Fruit fly (Drosophila melanogaster): ENCODE data around the gene COX6AL2.
A peak's percentile ranks its signal among the peaks of the same experiment; 100 is the strongest.

COX6AL2 gene

DNA sequence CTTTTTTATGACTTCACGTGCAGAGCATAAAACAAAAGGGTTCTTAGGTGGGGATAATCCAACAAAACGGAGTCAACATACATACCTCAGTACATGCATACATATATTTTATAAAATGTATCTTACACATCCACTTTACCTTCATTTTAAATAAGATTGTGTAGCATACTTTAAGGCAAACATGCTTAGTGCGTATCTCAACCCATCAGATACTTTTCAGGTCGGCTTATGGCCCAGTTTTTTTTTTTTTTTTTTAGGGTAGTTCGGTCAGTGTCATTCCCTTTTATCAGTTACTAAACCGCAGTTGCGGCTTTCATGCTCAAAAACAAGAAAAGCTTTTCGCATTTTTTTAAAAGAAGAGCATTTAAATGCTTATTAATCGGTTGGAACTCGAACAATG, 22.0 kb downstream of the COX6AL2 start, which contains the start of gene NijB (continued):
- peak; percentile 23 for TF ChIP-seq Lhr (GFP tag; optimal IDR thresholded peaks at IDR 0.05)
- peak; percentile 71 for TF ChIP-seq sens (GFP tag)
- no peak for TF ChIP-seq hth (optimal IDR thresholded peaks at IDR 0.05)
- no peak for TF ChIP-seq Jarid2 (GFP tag; optimal IDR thresholded peaks at IDR 0.05)
- TF ChIP-seq CG4282 (GFP tag; optimal IDR thresholded peaks at IDR 0.05), result no peak
- TF ChIP-seq CG4820 (GFP tag; optimal IDR thresholded peaks at IDR 0.05), result no peak
- TF ChIP-seq CG15479 (GFP tag; optimal IDR thresholded peaks at IDR 0.05), result no peak
- TF ChIP-seq en (GFP tag; optimal IDR thresholded peaks at IDR 0.05), result no peak
- peak; percentile 3 for TF ChIP-seq CG8290 (GFP tag; optimal IDR thresholded peaks at IDR 0.05)
- peak in 1 of 2 experiments; percentile 8 for TF ChIP-seq CG8290 (tag; optimal IDR thresholded peaks at IDR 0.05)
- TF ChIP-seq sd (tag; optimal IDR thresholded peaks at IDR 0.05), result peak; percentile 30
- peak; percentile 80 for TF ChIP-seq Hr3 (GFP tag; optimal IDR thresholded peaks at IDR 0.05)
- no peak for TF ChIP-seq Sin3A (optimal IDR thresholded peaks at IDR 0.05)
- peak; percentile 4 for TF ChIP-seq sug (tag; optimal IDR thresholded peaks at IDR 0.05)
- TF ChIP-seq CG17359 (tag; optimal IDR thresholded peaks at IDR 0.05), result peak; percentile 63
- TF ChIP-seq E2f1 (GFP tag; IDR thresholded peaks at IDR 0.05), result no peak
- TF ChIP-seq CG10321 (GFP tag; IDR thresholded peaks at IDR 0.05), result no peak
- TF ChIP-seq E2f2 (GFP tag; IDR thresholded peaks at IDR 0.05), result peak; percentile 12; the same call in 1 of the 2 replicates
- TF ChIP-seq CG12236 (GFP tag; optimal IDR thresholded peaks at IDR 0.05), result no peak
- TF ChIP-seq Ssrp (tag; optimal IDR thresholded peaks at IDR 0.05), result no peak
- peak; percentile 85 for TF ChIP-seq sqz (GFP tag; optimal IDR thresholded peaks at IDR 0.05)
- TF ChIP-seq klu (GFP tag; IDR thresholded peaks at IDR 0.05), result no peak
- TF ChIP-seq CG1832 (GFP tag; optimal IDR thresholded peaks at IDR 0.05), result no peak
- 0 out of 4 replicates have a peak, but pooled peaks have one; percentile 30 for TF ChIP-seq chinmo (GFP tag; IDR thresholded peaks at IDR 0.05; ENCODE audit: partially characterized antibody)
- TF ChIP-seq ewg (GFP tag; optimal IDR thresholded peaks at IDR 0.05), result no peak
- peak; percentile 12 for TF ChIP-seq CG34376 (GFP tag; optimal IDR thresholded peaks at IDR 0.05)
- TF ChIP-seq Sox102F (GFP tag; optimal IDR thresholded peaks at IDR 0.05), result no peak
- TF ChIP-seq CG2199 (GFP tag; IDR thresholded peaks at IDR 0.05), result 0 out of 3 replicates have a peak, but pooled peaks have one; percentile 45
- no peak for TF ChIP-seq CG18619 (GFP tag; optimal IDR thresholded peaks at IDR 0.05)
- TF ChIP-seq Ets65A (GFP tag), result no peak
- TF ChIP-seq CG9932 (GFP tag; IDR thresholded peaks at IDR 0.05), result no peak
- no peak for TF ChIP-seq peb (GFP tag; IDR thresholded peaks at IDR 0.05)
- peak; percentile 61 for TF ChIP-seq pita (GFP tag; optimal IDR thresholded peaks at IDR 0.05)
- TF ChIP-seq HmgZ (tag; optimal IDR thresholded peaks at IDR 0.05), result peak; percentile 52
- peak; percentile 44 for TF ChIP-seq Med (GFP tag)
- peak in 1 of 2 experiments; percentile 60 for TF ChIP-seq Pdp1 (GFP tag; optimal IDR thresholded peaks at IDR 0.05)
- TF ChIP-seq CG14050 (GFP tag; IDR thresholded peaks at IDR 0.05), result no peak
- TF ChIP-seq CG17328 (GFP tag; IDR thresholded peaks at IDR 0.05), result no peak

DNA sequence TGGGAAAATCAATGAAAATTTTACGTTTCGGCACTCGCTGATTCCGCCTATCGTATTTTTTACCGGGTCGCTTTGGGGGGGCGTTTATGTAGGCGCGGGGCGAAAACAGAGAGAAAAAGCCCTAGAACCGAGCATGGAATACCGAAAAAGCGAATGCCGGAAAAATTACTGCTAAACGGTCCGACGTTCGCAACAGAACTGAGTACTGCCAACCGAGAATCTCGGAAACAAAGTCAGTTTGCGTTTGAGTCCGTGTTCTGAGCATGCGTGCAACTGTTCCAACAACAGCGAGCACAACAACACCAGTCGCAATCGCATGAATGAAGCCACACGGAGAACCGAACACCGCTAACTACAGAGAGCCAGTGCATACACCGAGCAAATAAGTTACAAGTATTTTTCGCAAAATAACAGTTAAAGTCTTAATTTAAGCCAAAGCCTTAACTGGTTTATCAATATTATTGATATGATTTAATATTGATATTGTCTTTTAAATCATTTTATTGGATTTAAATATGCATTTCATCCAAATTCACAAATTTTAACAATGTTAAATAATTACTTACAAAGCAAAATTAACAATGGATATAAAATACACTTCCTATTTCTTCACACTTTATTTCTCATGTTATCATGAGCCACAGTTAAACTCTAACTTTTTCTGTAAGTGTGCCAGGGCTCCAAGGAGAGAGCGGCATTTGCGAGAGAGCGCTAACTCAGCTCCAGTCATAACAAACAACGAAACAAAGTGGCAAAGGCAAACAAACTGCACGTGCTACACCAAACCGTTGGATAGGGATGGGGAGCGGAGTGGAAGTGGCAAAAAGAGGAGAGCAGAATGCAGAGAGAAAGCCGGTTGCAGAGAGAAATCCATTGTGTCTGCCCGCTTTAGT, 23.4 kb downstream of the COX6AL2 start, which contains the start of gene CG3961:
CG3961 (minus strand) TSS at position 201 of the 893 bp plus-strand sequence.
- TF ChIP-seq CG5245 (GFP tag; optimal IDR thresholded peaks at IDR 0.05) (peak; percentile 96), z (GFP tag; IDR thresholded peaks at IDR 0.05) (0 out of 3 replicates have a peak, but pooled peaks have one; percentile 10), tll (GFP tag; optimal IDR thresholded peaks at IDR 0.05) (peak in 1 of 2 experiments; percentile 71), CG17802 (tag; optimal IDR thresholded peaks at IDR 0.05) (peak; percentile 74), Dll (GFP tag; IDR thresholded peaks at IDR 0.05; ENCODE audit: partially characterized antibody) (no peak), seq (GFP tag; IDR thresholded peaks at IDR 0.05) (peak; percentile 89), CG10209 (GFP tag; optimal IDR thresholded peaks at IDR 0.05) (peak; percentile 98), CG4820 (GFP tag; optimal IDR thresholded peaks at IDR 0.05) (peak; percentile 98), vfl (GFP tag; optimal IDR thresholded peaks at IDR 0.05) (peak; percentile 83), Dek (tag; optimal IDR thresholded peaks at IDR 0.05) (peak; percentile 93), Ptx1 (GFP tag; IDR thresholded peaks at IDR 0.05) (peak; percentile 96), twi (tag; optimal IDR thresholded peaks at IDR 0.05) (peak; percentile 96), pros (GFP tag; optimal IDR thresholded peaks at IDR 0.05) (peak; percentile 56), CG31441 (GFP tag; IDR thresholded peaks at IDR 0.05) (peak; percentile 99)

Data from whole organism, embryonic.